Worm (Caenorhabditis elegans): ENCODE data around the gene srz-12.
"Not testable (repeated sequence)": the region's sequence is repeated elsewhere in the genome, so short reads cannot be mapped to it uniquely, and the experiment has no call there.

Gene srz-12

ce11 chrV:15829907-15830306 is 32.6 kb downstream of the srz-12 start, which contains the start of gene srbc-55:
Gene srbc-55 (minus strand): TSS chrV:15830007.
- TF ChIP-seq cog-1 (tag; optimal IDR thresholded peaks at IDR 0.05) (no peak), med-1 (GFP tag; optimal IDR thresholded peaks at IDR 0.05; ENCODE audit: insufficient read depth) (no peak), T22C8.4 (GFP tag; IDR thresholded peaks at IDR 0.05) (no peak), tab-1 (GFP tag; IDR thresholded peaks at IDR 0.05) (no peak), ztf-29 (GFP tag; IDR thresholded peaks at IDR 0.05) (no peak), ref-1 (GFP tag; conservative IDR thresholded peaks at IDR 0.05) (no peak), flt-1 (GFP tag; IDR thresholded peaks at IDR 0.05) (no peak), klf-2 (GFP tag; conservative IDR thresholded peaks at IDR 0.05) (no peak), ztf-23 (GFP tag; IDR thresholded peaks at IDR 0.05) (no peak)

ce11 chrV:15826110-15826509 is 36.4 kb downstream of the srz-12 start, which contains the start of gene srbc-51:
Gene srbc-51 (plus strand): TSS chrV:15826410.
- no peak for TF ChIP-seq cog-1 (tag; optimal IDR thresholded peaks at IDR 0.05)
- no peak for TF ChIP-seq ztf-29 (GFP tag; IDR thresholded peaks at IDR 0.05)
- TF ChIP-seq T22C8.4 (GFP tag; IDR thresholded peaks at IDR 0.05): no peak
- TF ChIP-seq ztf-23 (GFP tag; IDR thresholded peaks at IDR 0.05): no peak
- no peak for TF ChIP-seq med-1 (GFP tag; optimal IDR thresholded peaks at IDR 0.05; ENCODE audit: insufficient read depth)
- no peak for TF ChIP-seq ref-1 (GFP tag; conservative IDR thresholded peaks at IDR 0.05)
- no peak for TF ChIP-seq klf-2 (GFP tag; conservative IDR thresholded peaks at IDR 0.05)
- TF ChIP-seq flt-1 (GFP tag; IDR thresholded peaks at IDR 0.05): no peak
- TF ChIP-seq tab-1 (GFP tag; IDR thresholded peaks at IDR 0.05): no peak

ce11 chrV:15824866-15825265 is 37.6 kb downstream of the srz-12 start, which contains the start of gene srbc-50:
Gene srbc-50 (minus strand): TSS chrV:15824966.
- TF ChIP-seq T22C8.4 (GFP tag; IDR thresholded peaks at IDR 0.05) (no peak), klf-2 (GFP tag; conservative IDR thresholded peaks at IDR 0.05) (no peak), cog-1 (tag; optimal IDR thresholded peaks at IDR 0.05) (no peak), flt-1 (GFP tag; IDR thresholded peaks at IDR 0.05) (no peak), tab-1 (GFP tag; IDR thresholded peaks at IDR 0.05) (no peak), ztf-23 (GFP tag; IDR thresholded peaks at IDR 0.05) (no peak)

- TF ChIP-seq tab-1 (GFP tag; IDR thresholded peaks at IDR 0.05) (no peak), cog-1 (tag; optimal IDR thresholded peaks at IDR 0.05) (no peak), flt-1 (GFP tag; IDR thresholded peaks at IDR 0.05) (no peak), med-1 (GFP tag; optimal IDR thresholded peaks at IDR 0.05; ENCODE audit: insufficient read depth) (no peak), ztf-29 (GFP tag; IDR thresholded peaks at IDR 0.05) (no peak), ztf-23 (GFP tag; IDR thresholded peaks at IDR 0.05) (no peak), klf-2 (GFP tag; conservative IDR thresholded peaks at IDR 0.05) (no peak), T22C8.4 (GFP tag; IDR thresholded peaks at IDR 0.05) (no peak), ref-1 (GFP tag; conservative IDR thresholded peaks at IDR 0.05) (no peak)
Observed at ce11 chrV:15821398-15821797, 41.1 kb downstream of the srz-12 start, which contains the start of gene srbc-49. Gene srbc-49 (plus strand): TSS chrV:15821698.

ce11 chrV:15819983-15820382 is 42.5 kb downstream of the srz-12 start, which contains the start of gene srbc-48:
Gene srbc-48 (plus strand): TSS chrV:15820283.
- TF ChIP-seq ztf-23 (GFP tag; IDR thresholded peaks at IDR 0.05) (no peak), klf-2 (GFP tag; conservative IDR thresholded peaks at IDR 0.05) (no peak), tab-1 (GFP tag; IDR thresholded peaks at IDR 0.05) (no peak), ztf-29 (GFP tag; IDR thresholded peaks at IDR 0.05) (no peak), flt-1 (GFP tag; IDR thresholded peaks at IDR 0.05) (no peak), ref-1 (GFP tag; conservative IDR thresholded peaks at IDR 0.05) (no peak), T22C8.4 (GFP tag; IDR thresholded peaks at IDR 0.05) (no peak)

ce11 chrV:15817746-15818145 is 44.8 kb downstream of the srz-12 start, which contains the start of gene abf-3:
Gene abf-3 (minus strand): TSS chrV:15817846.
- TF ChIP-seq flt-1 (GFP tag; IDR thresholded peaks at IDR 0.05) (no peak), ztf-23 (GFP tag; IDR thresholded peaks at IDR 0.05) (no peak), ztf-29 (GFP tag; IDR thresholded peaks at IDR 0.05) (no peak), ref-1 (GFP tag; conservative IDR thresholded peaks at IDR 0.05) (no peak), med-1 (GFP tag; optimal IDR thresholded peaks at IDR 0.05; ENCODE audit: insufficient read depth) (no peak), cog-1 (tag; optimal IDR thresholded peaks at IDR 0.05) (no peak), T22C8.4 (GFP tag; IDR thresholded peaks at IDR 0.05) (no peak), klf-2 (GFP tag; conservative IDR thresholded peaks at IDR 0.05) (no peak), tab-1 (GFP tag; IDR thresholded peaks at IDR 0.05) (no peak)

- TF ChIP-seq ztf-23 (GFP tag; IDR thresholded peaks at IDR 0.05) (no peak), tab-1 (GFP tag; IDR thresholded peaks at IDR 0.05) (no peak), T22C8.4 (GFP tag; IDR thresholded peaks at IDR 0.05) (no peak), cog-1 (tag; optimal IDR thresholded peaks at IDR 0.05) (no peak), flt-1 (GFP tag; IDR thresholded peaks at IDR 0.05) (no peak), med-1 (GFP tag; optimal IDR thresholded peaks at IDR 0.05; ENCODE audit: insufficient read depth) (no peak), klf-2 (GFP tag; conservative IDR thresholded peaks at IDR 0.05) (no peak), ref-1 (GFP tag; conservative IDR thresholded peaks at IDR 0.05) (no peak), ztf-29 (GFP tag; IDR thresholded peaks at IDR 0.05) (no peak)
Observed at ce11 chrV:15815962-15816432, 46.5 kb downstream of the srz-12 start, which contains the start of the genes fbxa-69 and F54B8.4. Gene fbxa-69 (minus strand): TSS chrV:15815971. Gene F54B8.4 (plus strand): TSS chrV:15816382.

- not testable (repeated sequence) for TF ChIP-seq cog-1 (tag; optimal IDR thresholded peaks at IDR 0.05); ztf-29 (GFP tag; IDR thresholded peaks at IDR 0.05); med-1 (GFP tag; optimal IDR thresholded peaks at IDR 0.05; ENCODE audit: insufficient read depth)
Observed at ce11 chrV:15811982-15812381, 50.5 kb downstream of the srz-12 start, which contains the start of gene nhr-282. Gene nhr-282 (plus strand): TSS chrV:15812282.

All from whole organism, midembryonic.